Worm (Caenorhabditis elegans): Measurements from ENCODE around the gene F18C5.5.

ce11 chrII:6600973-6601372, 34.4 kb upstream of the F18C5.5 start, which contains the start of gene vps-33.2:
- TF ChIP-seq snpc-4 (tag; optimal IDR thresholded peaks at IDR 0.05) = no peak
- TF ChIP-seq skn-1 (tag; optimal IDR thresholded peaks at IDR 0.05) = no peak
- no peak for TF ChIP-seq mdl-1 (tag; optimal IDR thresholded peaks at IDR 0.05)
- no peak for TF ChIP-seq ama-1 (optimal IDR thresholded peaks at IDR 0.05)
- peak; percentile 58 for TF ChIP-seq sma-9 (GFP tag; optimal IDR thresholded peaks at IDR 0.05)
- TF ChIP-seq sma-9 (tag; optimal IDR thresholded peaks at IDR 0.05) = no peak
- no peak for TF ChIP-seq nhr-6 (tag; optimal IDR thresholded peaks at IDR 0.05)
